Worm (Caenorhabditis elegans) whole organism, L3 larva: Measurements from ENCODE around the gene idpc-3.

ENCODE experiments used
- R02D3.7 ChIP-seq: fragments of 150-350 bp; optimal IDR thresholded peaks from 2 replicates; lab custom pipeline; 2014; ENCODE audit warnings: missing biosample characterization, missing genetic modification characterization
- aly-2 ChIP-seq: fragments of 150-350 bp; optimal IDR thresholded peaks from 2 replicates; lab custom pipeline; 2014; ENCODE audit warnings: missing biosample characterization, missing genetic modification characterization
- ceh-16 ChIP-seq: sonication (generic microtip); optimal IDR thresholded peaks from 2 replicates; lab custom pipeline; 2017; ENCODE audit warnings: missing biosample characterization, missing genetic modification characterization
- ceh-28 ChIP-seq: fragments of 150-350 bp; optimal IDR thresholded peaks from 2 replicates; lab custom pipeline; 2014; ENCODE audit warnings: missing biosample characterization, missing genetic modification reagents, missing genetic modification characterization
- ceh-82 ChIP-seq: fragments of 150-350 bp; optimal IDR thresholded peaks from 2 replicates; lab custom pipeline; 2014; ENCODE audit warnings: missing biosample characterization, missing genetic modification characterization
- ceh-9 ChIP-seq: sonication (generic microtip); optimal IDR thresholded peaks from 2 replicates; lab custom pipeline; 2018; ENCODE audit warnings: missing biosample characterization, missing genetic modification characterization
- daf-12 ChIP-seq: fragments of 150-350 bp; optimal IDR thresholded peaks from 2 replicates; lab custom pipeline; 2014; ENCODE audit warnings: missing biosample characterization, missing genetic modification reagents, missing genetic modification characterization
- egl-27 ChIP-seq: sonication (generic microtip); optimal IDR thresholded peaks from 4 replicates; lab custom pipeline; 2017; ENCODE audit warnings: missing biosample characterization, missing genetic modification reagents, missing genetic modification characterization
- egl-5 ChIP-seq: fragments of 150-350 bp; optimal IDR thresholded peaks from 2 replicates; lab custom pipeline; 2017; ENCODE audit warnings: missing biosample characterization, missing genetic modification reagents, missing genetic modification characterization, inconsistent platforms
- elt-1 ChIP-seq: fragments of 150-350 bp; optimal IDR thresholded peaks from 2 replicates; lab custom pipeline; 2014; ENCODE audit warnings: missing biosample characterization, missing genetic modification characterization
- elt-2 ChIP-seq: sonication (generic microtip); optimal IDR thresholded peaks from 2 replicates; lab custom pipeline; 2016; ENCODE audit warnings: missing genetic modification reagents, mild to moderate bottlenecking, missing genetic modification characterization, missing compliant biosample characterization
- eor-1 ChIP-seq, 2 experiments: fragments of 150-350 bp; optimal IDR thresholded peaks; 2 replicates each; lab custom pipeline; 2014 to 2018; ENCODE audit warnings: missing biosample characterization in 2 of 2, missing genetic modification characterization in 2 of 2
- fkh-10 ChIP-seq: sonication (generic microtip); optimal IDR thresholded peaks from 2 replicates; lab custom pipeline; 2017; ENCODE audit warnings: missing biosample characterization, missing genetic modification reagents, missing genetic modification characterization
- fkh-2 ChIP-seq: fragments of 150-350 bp; optimal IDR thresholded peaks from 2 replicates; lab custom pipeline; 2014; ENCODE audit warnings: missing biosample characterization, missing genetic modification reagents, missing genetic modification characterization
- fos-1 ChIP-seq: fragments of 150-350 bp; optimal IDR thresholded peaks from 2 replicates; lab custom pipeline; 2014; ENCODE audit warnings: missing biosample characterization, missing genetic modification characterization
- jun-1 ChIP-seq: fragments of 150-350 bp; optimal IDR thresholded peaks from 2 replicates; lab custom pipeline; 2014; ENCODE audit warnings: missing biosample characterization, missing genetic modification reagents, missing genetic modification characterization
- lin-39 ChIP-seq: fragments of 150-350 bp; optimal IDR thresholded peaks from 2 replicates; lab custom pipeline; 2018; ENCODE audit warnings: missing biosample characterization, missing genetic modification reagents, missing genetic modification characterization
- lsy-12 ChIP-seq: sonication (generic microtip); optimal IDR thresholded peaks from 2 replicates; lab custom pipeline; 2016; ENCODE audit warnings: mild to moderate bottlenecking, missing genetic modification characterization, missing compliant biosample characterization
- mml-1 ChIP-seq: fragments of 150-350 bp; sonication (generic microtip); optimal IDR thresholded peaks from 3 replicates; lab custom pipeline; 2014; ENCODE audit warnings: missing biosample characterization, missing genetic modification characterization
- nfya-1 ChIP-seq: sonication (generic microtip); optimal IDR thresholded peaks from 2 replicates; lab custom pipeline; 2017; ENCODE audit warnings: missing genetic modification characterization, mild to moderate bottlenecking, missing compliant biosample characterization, antibody characterized with exemption, moderate library complexity; ENCODE audit not compliant: insufficient read depth
- nhr-11 ChIP-seq: fragments of 150-350 bp; optimal IDR thresholded peaks from 2 replicates; lab custom pipeline; 2014; ENCODE audit warnings: missing biosample characterization, missing genetic modification characterization
- nhr-12 ChIP-seq: fragments of 150-350 bp; optimal IDR thresholded peaks from 2 replicates; lab custom pipeline; 2014; ENCODE audit warnings: missing biosample characterization, missing genetic modification characterization
- nhr-237 ChIP-seq: fragments of 150-350 bp; optimal IDR thresholded peaks from 2 replicates; lab custom pipeline; 2014; ENCODE audit warnings: missing biosample characterization, missing genetic modification characterization
- nhr-25 ChIP-seq: sonication (generic microtip); optimal IDR thresholded peaks from 2 replicates; lab custom pipeline; 2017; ENCODE audit warnings: missing biosample characterization, missing genetic modification characterization
- nhr-28 ChIP-seq: fragments of 150-350 bp; optimal IDR thresholded peaks from 2 replicates; lab custom pipeline; 2014; ENCODE audit warnings: missing biosample characterization, missing genetic modification characterization
- nhr-43 ChIP-seq: sonication (generic microtip); optimal IDR thresholded peaks from 2 replicates; lab custom pipeline; 2016; ENCODE audit warnings: mild to moderate bottlenecking, missing genetic modification characterization, missing compliant biosample characterization; ENCODE audit not compliant: poor library complexity, severe bottlenecking
- nhr-76 ChIP-seq: fragments of 150-350 bp; sonication (generic microtip); optimal IDR thresholded peaks from 5 replicates; lab custom pipeline; 2014; ENCODE audit warnings: missing biosample characterization, missing genetic modification characterization
- nhr-77 ChIP-seq: fragments of 150-350 bp; optimal IDR thresholded peaks from 2 replicates; lab custom pipeline; 2014; ENCODE audit warnings: missing biosample characterization, missing genetic modification characterization
- pha-4 ChIP-seq: fragments of 150-350 bp; optimal IDR thresholded peaks from 2 replicates; lab custom pipeline; 2014; ENCODE audit warnings: missing biosample characterization, missing genetic modification reagents, missing genetic modification characterization
- pqm-1 ChIP-seq: fragments of 150-350 bp; optimal IDR thresholded peaks from 2 replicates; lab custom pipeline; 2017; ENCODE audit warnings: missing biosample characterization, missing genetic modification characterization, inconsistent platforms
- sea-2 ChIP-seq: fragments of 150-350 bp; sonication (generic microtip); optimal IDR thresholded peaks from 4 replicates; lab custom pipeline; 2014; ENCODE audit warnings: missing biosample characterization, missing genetic modification reagents, missing genetic modification characterization
- skn-1 ChIP-seq: fragments of 150-350 bp; optimal IDR thresholded peaks from 2 replicates; lab custom pipeline; 2014; ENCODE audit warnings: missing biosample characterization, missing genetic modification characterization
- snpc-4 ChIP-seq: fragments of 150-350 bp; optimal IDR thresholded peaks from 2 replicates; lab custom pipeline; 2014; ENCODE audit warnings: missing biosample characterization, missing genetic modification characterization
- tbx-2 ChIP-seq: sonication (generic microtip); optimal IDR thresholded peaks from 2 replicates; lab custom pipeline; 2016; ENCODE audit warnings: mild to moderate bottlenecking, missing genetic modification characterization, missing compliant biosample characterization
- zag-1 ChIP-seq: fragments of 150-350 bp; optimal IDR thresholded peaks from 2 replicates; lab custom pipeline; 2014; ENCODE audit warnings: missing biosample characterization, missing genetic modification characterization
- ztf-11 ChIP-seq: fragments of 150-350 bp; optimal IDR thresholded peaks from 2 replicates; lab custom pipeline; 2014; ENCODE audit warnings: missing biosample characterization, missing genetic modification characterization
- ztf-4 ChIP-seq: fragments of 150-350 bp; optimal IDR thresholded peaks from 2 replicates; lab custom pipeline; 2014; ENCODE audit warnings: missing biosample characterization, missing genetic modification characterization

The idpc-3 gene

ce11 chrV:9621437-9621836 lies 7.6 kb downstream of the idpc-3 start:
- TF ChIP-seq pha-4 (peak; percentile 51), lsy-12 (tag; lab: Kevin White, UChicago) (no peak)

DNA sequence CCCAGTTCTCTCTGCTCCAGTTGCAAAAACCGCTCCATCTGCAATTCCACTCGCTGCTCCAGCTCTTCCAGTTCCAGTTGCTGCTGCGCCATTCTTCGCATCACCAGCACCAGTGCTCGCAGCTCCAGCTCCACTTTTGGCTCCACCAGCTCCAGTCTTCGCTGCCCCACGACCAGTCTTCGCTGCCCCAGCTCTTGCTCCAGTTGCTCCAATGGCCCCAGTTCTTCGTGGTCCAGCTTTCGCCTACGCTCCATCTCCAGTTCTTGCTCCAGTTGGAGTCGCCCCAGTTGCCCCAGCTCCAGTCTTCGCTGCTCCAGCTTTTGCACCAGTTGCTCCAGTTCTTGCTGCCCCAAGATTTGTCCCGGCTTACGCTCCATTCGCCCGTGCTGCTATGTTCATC lies 8.6 kb downstream of the idpc-3 start:
- TF ChIP-seq lin-39 (tag; lab: Kevin White, UChicago) (no peak), ceh-9 (tag; lab: Kevin White, UChicago) (no peak), elt-2 (no peak), pqm-1 (tag; lab: Kevin White, UChicago) (no peak), tbx-2 (tag; lab: Kevin White, UChicago) (no peak), nhr-25 (tag; lab: Kevin White, UChicago) (no peak), nhr-11 (tag; lab: Kevin White, UChicago) (no peak), ceh-16 (tag; lab: Kevin White, UChicago) (no peak), R02D3.7 (tag; lab: Kevin White, UChicago) (no peak), fos-1 (tag; lab: Kevin White, UChicago) (no peak), nhr-12 (tag; lab: Kevin White, UChicago) (no peak), aly-2 (tag; lab: Kevin White, UChicago) (no peak), fkh-2 (tag; lab: Kevin White, UChicago) (no peak), ceh-28 (tag; lab: Kevin White, UChicago) (no peak), zag-1 (tag; lab: Kevin White, UChicago) (no peak), daf-12 (tag; lab: Kevin White, UChicago) (no peak)
- TF ChIP-seq, all 47 proteins: peak for 0

DNA sequence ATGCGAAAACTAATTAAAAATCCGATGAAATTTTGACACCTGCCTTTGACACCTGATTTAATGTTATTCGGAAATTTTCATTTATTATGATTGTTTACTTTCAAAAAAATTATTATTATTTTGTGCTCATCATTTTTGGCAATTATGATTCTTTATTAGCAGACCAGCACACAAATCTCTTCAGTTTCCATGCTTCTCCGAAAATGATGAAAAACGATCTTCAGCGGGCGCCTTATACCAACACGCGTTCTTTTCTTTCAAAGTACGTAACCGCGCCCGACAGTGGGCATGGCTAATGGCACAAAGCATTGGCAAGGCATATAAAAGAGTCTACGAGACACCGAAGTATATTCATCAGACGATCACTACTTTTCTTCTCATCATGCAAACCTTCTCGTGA lies 9.2 kb downstream of the idpc-3 start, which contains the start of gene idpc-6:
TSS of gene idpc-6 (plus strand) at position 301 of the 400 bp plus-strand sequence.
- no peak for TF ChIP-seq nhr-77 (tag; lab: Kevin White, UChicago)
- TF ChIP-seq lsy-12 (tag; lab: Kevin White, UChicago): no peak
- TF ChIP-seq ztf-11 (tag; lab: Kevin White, UChicago): no peak
- TF ChIP-seq egl-5 (tag; lab: Kevin White, UChicago): no peak
- TF ChIP-seq R02D3.7 (tag; lab: Kevin White, UChicago): no peak
- TF ChIP-seq snpc-4 (tag; lab: Kevin White, UChicago): no peak
- no peak for TF ChIP-seq ceh-9 (tag; lab: Kevin White, UChicago)
- TF ChIP-seq, all 47 proteins: peak for 0

DNA sequence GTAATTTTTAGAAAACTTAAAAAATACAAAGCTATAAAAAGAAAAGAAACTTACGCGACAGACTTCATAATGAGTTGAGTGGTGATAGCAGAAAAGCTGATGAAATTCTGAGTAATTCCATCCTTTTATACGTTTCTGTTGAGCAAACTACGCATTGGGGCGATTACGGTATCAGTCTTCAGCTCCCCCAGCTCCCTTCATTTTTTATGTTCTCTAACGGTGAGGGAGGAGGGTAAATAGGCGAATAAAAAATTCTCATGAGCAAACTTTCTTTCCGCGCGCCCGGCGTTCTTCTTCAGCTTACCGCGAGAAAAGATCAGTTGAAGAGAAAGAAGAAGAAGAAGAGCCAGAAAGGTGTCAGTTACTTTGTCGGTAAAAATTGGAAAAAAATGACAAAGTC lies 10.1 kb downstream of the idpc-3 start, which contains the start of gene idpc-7:
TSS of gene idpc-7 (minus strand) at position 101 of the 400 bp plus-strand sequence.
- TF ChIP-seq nhr-77 (tag; lab: Kevin White, UChicago) (no peak), mml-1 (no peak), skn-1 (tag; lab: Kevin White, UChicago) (no peak), snpc-4 (tag; lab: Kevin White, UChicago) (no peak), tbx-2 (tag; lab: Kevin White, UChicago) (no peak), fkh-10 (GFP tag; lab: Kevin White, UChicago) (no peak), egl-27 (tag; lab: Kevin White, UChicago) (no peak), elt-1 (tag; lab: Kevin White, UChicago) (no peak), nhr-76 (tag; lab: Kevin White, UChicago) (no peak), nhr-28 (tag; lab: Kevin White, UChicago) (no peak), ceh-82 (no peak), nfya-1 (tag; lab: Kevin White, UChicago) (no peak)

DNA sequence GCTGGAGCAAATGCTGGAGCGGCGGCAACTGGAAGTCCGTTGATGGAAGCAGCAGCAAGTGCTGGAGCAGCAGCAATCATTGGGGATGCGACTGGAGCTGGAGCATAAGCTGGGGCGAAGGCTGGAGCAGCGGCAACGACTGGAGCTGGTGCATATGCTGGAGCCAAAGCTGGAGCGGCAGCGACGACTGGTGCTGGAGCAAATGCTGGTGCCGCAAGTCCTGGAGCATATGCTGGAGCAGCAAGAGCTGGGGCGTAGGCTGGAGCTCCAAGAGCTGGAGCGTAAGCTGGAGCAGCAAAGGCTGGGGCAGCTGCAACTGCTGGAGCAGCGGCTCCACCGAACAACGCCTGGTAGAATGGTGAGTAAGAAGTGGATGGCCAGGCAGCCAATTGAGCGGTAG lies 10.6 kb downstream of the idpc-3 start:
- no peak for TF ChIP-seq fkh-2 (tag; lab: Kevin White, UChicago)
- TF ChIP-seq elt-2: no peak
- no peak for TF ChIP-seq snpc-4 (tag; lab: Kevin White, UChicago)
- no peak for TF ChIP-seq eor-1 (tag; optimal IDR thresholded peaks at IDR 0.05; lab: Kevin White, UChicago)
- no peak for TF ChIP-seq lin-39 (tag; lab: Kevin White, UChicago)
- TF ChIP-seq sea-2: no peak
- no peak for TF ChIP-seq ceh-16 (tag; lab: Kevin White, UChicago)
- TF ChIP-seq nhr-43: no peak
- TF ChIP-seq ztf-4 (tag; lab: Kevin White, UChicago): no peak
- no peak for TF ChIP-seq nhr-12 (tag; lab: Kevin White, UChicago)
- no peak for TF ChIP-seq daf-12 (tag; lab: Kevin White, UChicago)
- TF ChIP-seq jun-1 (tag; lab: Kevin White, UChicago): no peak
- no peak for TF ChIP-seq nfya-1 (tag; lab: Kevin White, UChicago)
- no peak for TF ChIP-seq fos-1 (tag; lab: Kevin White, UChicago)
- no peak for TF ChIP-seq nhr-28 (tag; lab: Kevin White, UChicago)
- TF ChIP-seq ztf-11 (tag; lab: Kevin White, UChicago): no peak
- TF ChIP-seq ceh-9 (tag; lab: Kevin White, UChicago): no peak
- no peak for TF ChIP-seq nhr-77 (tag; lab: Kevin White, UChicago)
- no peak for TF ChIP-seq nhr-237 (tag; lab: Kevin White, UChicago)
